Worm (Caenorhabditis elegans) whole organism, early embryonic: ENCODE results near the gene cyp-33C2.

ENCODE experiments used
- B0310.2 ChIP-seq: sonication (generic microtip); optimal IDR thresholded peaks from 2 replicates; lab custom pipeline; 2016; ENCODE audit warnings: mild to moderate bottlenecking, missing genetic modification characterization, missing compliant biosample characterization
- aly-1 ChIP-seq: sonication (generic microtip); optimal IDR thresholded peaks from 2 replicates; lab custom pipeline; 2016; ENCODE audit warnings: missing genetic modification characterization, missing compliant biosample characterization
- ama-1 ChIP-seq: fragments of 150-350 bp; optimal IDR thresholded peaks from 2 replicates; lab custom pipeline; 2014
- ceh-36 ChIP-seq: sonication (generic microtip); optimal IDR thresholded peaks from 2 replicates; lab custom pipeline; 2016; ENCODE audit warnings: missing genetic modification characterization, inconsistent platforms, missing compliant biosample characterization
- ets-7 ChIP-seq: sonication (generic microtip); optimal IDR thresholded peaks from 2 replicates; lab custom pipeline; 2016; ENCODE audit warnings: missing genotype, missing genetic modification characterization, missing compliant biosample characterization
- flt-1 ChIP-seq: fragments of 200-800 bp; sonication (Bioruptor generic); IDR thresholded peaks from 2 replicates; pipeline ENCODE4 v1.3.6; 2022; ENCODE audit warnings: missing genetic modification characterization, missing compliant biosample characterization
- hmbx-1 ChIP-seq: sonication (generic microtip); optimal IDR thresholded peaks from 2 replicates; lab custom pipeline; 2016; ENCODE audit warnings: mild to moderate bottlenecking, missing genetic modification characterization, missing compliant biosample characterization
- hnd-1 ChIP-seq: sonication (generic microtip); optimal IDR thresholded peaks from 2 replicates; lab custom pipeline; 2016; ENCODE audit warnings: missing genetic modification characterization, missing compliant biosample characterization
- pes-1 ChIP-seq: fragments of 200-800 bp; sonication (Bioruptor generic); IDR thresholded peaks from 2 replicates; pipeline ENCODE4 v1.3.6; 2022; ENCODE audit warnings: missing genetic modification reagents, missing genetic modification characterization, missing compliant biosample characterization
- scrt-1 ChIP-seq: fragments of 200-800 bp; sonication (Bioruptor generic); IDR thresholded peaks from 2 replicates; pipeline ENCODE4 v1.3.6; 2022; ENCODE audit warnings: missing genetic modification characterization, missing compliant biosample characterization
- sea-1 ChIP-seq: fragments of 200-800 bp; sonication (Bioruptor generic); conservative IDR thresholded peaks from 2 replicates; pipeline ENCODE4 v1.3.6; 2022; ENCODE audit warnings: missing genetic modification characterization, missing compliant biosample characterization
- tbx-11 ChIP-seq: fragments of 200-800 bp; sonication (Bioruptor generic); IDR thresholded peaks from 2 replicates; pipeline ENCODE4 v1.3.6; 2022; ENCODE audit warnings: missing genetic modification characterization, missing compliant biosample characterization
- tbx-37 ChIP-seq: fragments of 200-800 bp; sonication (Bioruptor generic); conservative IDR thresholded peaks from 2 replicates; pipeline ENCODE4 v1.3.6; 2022; ENCODE audit warnings: missing genetic modification reagents, missing genetic modification characterization, missing compliant biosample characterization
- tra-4 ChIP-seq: sonication (generic microtip); optimal IDR thresholded peaks from 2 replicates; lab custom pipeline; 2017; ENCODE audit warnings: missing genetic modification characterization, missing compliant biosample characterization

cyp-33C2 gene

DNA sequence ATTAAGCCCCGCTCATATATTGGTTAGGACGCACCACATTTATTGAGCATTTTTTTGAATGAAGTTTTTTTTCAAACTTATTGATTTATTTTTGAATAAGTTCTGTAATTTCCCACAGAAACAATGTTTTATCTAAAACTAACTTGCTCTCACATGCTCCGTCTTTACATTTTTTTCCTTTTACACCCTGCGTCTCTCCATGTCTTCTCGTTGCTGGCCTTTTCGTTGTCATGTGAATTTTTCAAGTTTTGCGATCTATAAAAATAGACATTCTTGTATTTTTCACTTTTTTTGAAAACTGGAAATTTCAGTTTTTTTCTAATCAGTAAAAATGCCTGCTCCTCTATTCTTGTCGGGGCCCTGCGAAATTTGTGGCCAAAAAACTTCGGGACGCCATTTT lies 47.6 kb downstream of the cyp-33C2 start, which contains the start of gene nhr-134:
nhr-134 (plus strand) TSS at position 312 of the 400 bp plus-strand sequence.
- TF ChIP-seq ceh-36 (tag; lab: Kevin White, UChicago) = no peak
- TF ChIP-seq ets-7 = no peak
- TF ChIP-seq scrt-1 (GFP tag; lab: Robert Waterston, UW) = no peak
- TF ChIP-seq pes-1 (GFP tag; lab: Robert Waterston, UW) = no peak

DNA sequence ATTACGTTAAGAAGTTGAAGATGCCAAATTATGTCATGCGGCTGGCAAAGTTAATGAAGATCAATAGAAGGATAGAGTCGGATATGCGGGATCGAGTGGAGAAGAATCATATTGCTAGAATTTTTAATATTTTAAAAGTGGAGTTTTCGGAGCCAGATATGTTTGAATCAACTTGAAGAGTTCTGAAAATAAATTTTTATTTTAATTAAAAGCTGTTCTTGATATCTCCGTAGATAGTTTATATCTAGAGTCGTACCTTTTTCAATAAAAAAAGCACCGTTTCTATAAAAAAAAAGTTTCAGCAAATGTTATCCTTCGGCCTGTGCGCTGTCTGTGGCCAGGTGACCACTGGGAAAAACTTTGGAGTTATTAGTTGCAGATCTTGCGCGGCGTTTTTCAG lies 49.9 kb downstream of the cyp-33C2 start, which contains the start of gene nhr-96:
nhr-96 (plus strand) TSS at position 301 of the 400 bp plus-strand sequence.
- no peak for TF ChIP-seq ceh-36 (tag; lab: Kevin White, UChicago)
- no peak for TF ChIP-seq B0310.2

- no peak for TF ChIP-seq ama-1 (lab: Kevin White, UChicago)
- no peak for TF ChIP-seq scrt-1 (GFP tag; lab: Robert Waterston, UW)
- TF ChIP-seq ceh-36 (tag; lab: Kevin White, UChicago) = no peak
- TF ChIP-seq sea-1 (GFP tag; lab: Robert Waterston, UW) = no peak
- no peak for TF ChIP-seq tbx-11 (GFP tag; lab: Robert Waterston, UW)
- no peak for TF ChIP-seq hmbx-1 (tag; lab: Kevin White, UChicago)
- no peak for TF ChIP-seq tra-4 (tag; lab: Kevin White, UChicago)
- no peak for TF ChIP-seq hnd-1 (tag; lab: Kevin White, UChicago)
- TF ChIP-seq tbx-37 (GFP tag; lab: Robert Waterston, UW) = no peak
- no peak for TF ChIP-seq aly-1 (tag; lab: Kevin White, UChicago)
- TF ChIP-seq ets-7 = no peak
- no peak for TF ChIP-seq pes-1 (GFP tag; lab: Robert Waterston, UW)
- no peak for TF ChIP-seq flt-1 (GFP tag; lab: Robert Waterston, UW)
These were observed 52.6 kb downstream of the cyp-33C2 start, which contains the start of gene cyp-33C4 for ce11 chrV:2235848-2236247. Gene cyp-33C4 (plus strand): TSS chrV:2236140.
